Fruit fly (Drosophila melanogaster): ENCODE data around the gene Rchy1.

Rchy1 gene

dm6 chr2L:6488676-6489140, 23.2 kb upstream of the Rchy1 start, which contains the start of the genes KFase and epsilonCOP (continued):
- no peak for TF ChIP-seq Eip93F (GFP tag; optimal IDR thresholded peaks at IDR 0.05)
- no peak for TF ChIP-seq Blimp-1 (GFP tag; optimal IDR thresholded peaks at IDR 0.05)
- peak; percentile 57 for TF ChIP-seq Hr39 (GFP tag; optimal IDR thresholded peaks at IDR 0.05)
- TF ChIP-seq CG4318 (GFP tag; optimal IDR thresholded peaks at IDR 0.05): no peak
- peak; percentile 59 for TF ChIP-seq OdsH (GFP tag; optimal IDR thresholded peaks at IDR 0.05)

- no peak for TF ChIP-seq Ets21C (GFP tag; optimal IDR thresholded peaks at IDR 0.05)
- peak; percentile 24; the same call in 1 of the 2 replicates for TF ChIP-seq Gug (GFP tag; IDR thresholded peaks at IDR 0.05)
- no peak for TF ChIP-seq CG16779 (tag; optimal IDR thresholded peaks at IDR 0.05)
- TF ChIP-seq fkh (GFP tag; optimal IDR thresholded peaks at IDR 0.05): peak; percentile 53
- TF ChIP-seq CG15336 (GFP tag; IDR thresholded peaks at IDR 0.05): 0 out of 2 replicates have a peak, but pooled peaks have one; percentile 23
- TF ChIP-seq CG8119 (GFP tag; IDR thresholded peaks at IDR 0.05): no peak; the same call in 2 of the 3 replicates
- no peak for TF ChIP-seq Hr4 (GFP tag; optimal IDR thresholded peaks at IDR 0.05)
- no peak for TF ChIP-seq CG11294 (GFP tag; IDR thresholded peaks at IDR 0.05)
- peak; percentile 80 for TF ChIP-seq Eip78C (GFP tag)
- TF ChIP-seq CG7368 (GFP tag; optimal IDR thresholded peaks at IDR 0.05): no peak
- no peak for TF ChIP-seq CG11762 (GFP tag; optimal IDR thresholded peaks at IDR 0.05; ENCODE audit: insufficient read depth)
- no peak for TF ChIP-seq fd59A (GFP tag; optimal IDR thresholded peaks at IDR 0.05)
- no peak for TF ChIP-seq CG8632 (GFP tag; optimal IDR thresholded peaks at IDR 0.05)
- no peak for TF ChIP-seq acj6 (GFP tag; optimal IDR thresholded peaks at IDR 0.05)
- peak; percentile 62; the same call in 2 of the 3 replicates for TF ChIP-seq CG6163 (GFP tag; IDR thresholded peaks at IDR 0.05)
- no peak for TF ChIP-seq Sox102F (GFP tag; optimal IDR thresholded peaks at IDR 0.05)
- TF ChIP-seq svp (GFP tag): no peak
- TF ChIP-seq CG10669 (GFP tag; optimal IDR thresholded peaks at IDR 0.05): no peak
- TF ChIP-seq ss (GFP tag; optimal IDR thresholded peaks at IDR 0.05): peak in 1 of 2 experiments; percentile 21
- TF ChIP-seq Lpt (GFP tag; optimal IDR thresholded peaks at IDR 0.05): peak; percentile 4
- no peak for TF ChIP-seq Eip75B (GFP tag; optimal IDR thresholded peaks at IDR 0.05)
- no peak for TF ChIP-seq spab (GFP tag; optimal IDR thresholded peaks at IDR 0.05)
- TF ChIP-seq CG1621 (tag; optimal IDR thresholded peaks at IDR 0.05): peak; percentile 31
- no peak for TF ChIP-seq CG32006 (GFP tag; optimal IDR thresholded peaks at IDR 0.05)
- no peak for TF ChIP-seq Eip93F (GFP tag; optimal IDR thresholded peaks at IDR 0.05)
- TF ChIP-seq CG4318 (GFP tag; optimal IDR thresholded peaks at IDR 0.05): no peak
Measured at dm6 chr2L:6481310-6481738, 15.9 kb upstream of the Rchy1 start.

dm6 chr2L:6480212-6480994, 14.9 kb upstream of the Rchy1 start, which contains the start of the genes Sec61alpha and Daxx:
Gene Sec61alpha (minus strand): TSS chr2L:6480575.
Gene Daxx (plus strand): TSS chr2L:6480929.
- TF ChIP-seq dac (GFP tag; optimal IDR thresholded peaks at IDR 0.05): peak; percentile 60
- TF ChIP-seq Met (GFP tag; optimal IDR thresholded peaks at IDR 0.05): peak; percentile 85
- TF ChIP-seq CG34406 (GFP tag; optimal IDR thresholded peaks at IDR 0.05): peak; percentile 64
- TF ChIP-seq achi (GFP tag; optimal IDR thresholded peaks at IDR 0.05): peak; percentile 93
- TF ChIP-seq CG31627 (GFP tag; optimal IDR thresholded peaks at IDR 0.05): peak; percentile 93
- TF ChIP-seq CG10669 (GFP tag; optimal IDR thresholded peaks at IDR 0.05): peak; percentile 73
- peak; percentile 65 for TF ChIP-seq fd59A (GFP tag; optimal IDR thresholded peaks at IDR 0.05)
- peak; percentile 50 for TF ChIP-seq vri (GFP tag; optimal IDR thresholded peaks at IDR 0.05)
- no peak for TF ChIP-seq Hr4 (GFP tag; optimal IDR thresholded peaks at IDR 0.05)
- peak; percentile 80 for TF ChIP-seq Eip93F (GFP tag; optimal IDR thresholded peaks at IDR 0.05)
- TF ChIP-seq Sox15 (GFP tag; optimal IDR thresholded peaks at IDR 0.05): peak; percentile 81
- peak; percentile 61 for TF ChIP-seq CG6808 (GFP tag; optimal IDR thresholded peaks at IDR 0.05)
- TF ChIP-seq CG15336 (GFP tag; IDR thresholded peaks at IDR 0.05): peak; percentile 63
- peak; percentile 85 for TF ChIP-seq CG3919 (GFP tag; optimal IDR thresholded peaks at IDR 0.05)
- peak; percentile 74 for TF ChIP-seq CG11294 (GFP tag; IDR thresholded peaks at IDR 0.05)
- peak; percentile 66 for TF ChIP-seq Hr38 (GFP tag; optimal IDR thresholded peaks at IDR 0.05)
- peak; percentile 66 for TF ChIP-seq CG6854 (GFP tag; optimal IDR thresholded peaks at IDR 0.05)
- TF ChIP-seq CG3032 (tag; optimal IDR thresholded peaks at IDR 0.05): peak; percentile 79
- peak; percentile 86 for TF ChIP-seq CG10631 (GFP tag; optimal IDR thresholded peaks at IDR 0.05)
- peak; percentile 90 for TF ChIP-seq Eip78C (GFP tag)
- TF ChIP-seq lz (GFP tag; optimal IDR thresholded peaks at IDR 0.05): peak; percentile 90
- peak; percentile 70 for TF ChIP-seq CG6163 (GFP tag; IDR thresholded peaks at IDR 0.05)
- peak; percentile 80 for TF ChIP-seq Eip75B (GFP tag; optimal IDR thresholded peaks at IDR 0.05)
- TF ChIP-seq CG6792 (GFP tag; optimal IDR thresholded peaks at IDR 0.05): peak; percentile 78
- TF ChIP-seq Hr39 (GFP tag; optimal IDR thresholded peaks at IDR 0.05): peak; percentile 92
- peak; percentile 48 for TF ChIP-seq CG1621 (tag; optimal IDR thresholded peaks at IDR 0.05)
- TF ChIP-seq Blimp-1 (GFP tag; optimal IDR thresholded peaks at IDR 0.05): no peak
- peak; percentile 72 for TF ChIP-seq CG7368 (GFP tag; optimal IDR thresholded peaks at IDR 0.05)
- peak; percentile 1 for TF ChIP-seq CG9139 (GFP tag; optimal IDR thresholded peaks at IDR 0.05)

Data from whole organism, prepupa.